Fruit fly (Drosophila melanogaster) whole organism, embryonic: ENCODE data around the gene RpL34b.

Experiments
- Antp ChIP-seq: fragments of 200-800 bp; sonication (Bioruptor generic); optimal IDR thresholded peaks from 3 replicates; lab custom pipeline; 2016; ENCODE audit warnings: missing biosample characterization, missing genetic modification characterization
- Atf3 ChIP-seq: fragments of 200-800 bp; sonication (Bioruptor generic); optimal IDR thresholded peaks from 3 replicates; lab custom pipeline; 2016; ENCODE audit warnings: missing biosample characterization, missing genetic modification characterization
- B-H2 ChIP-seq: fragments of 200-800 bp; sonication (Bioruptor generic); optimal IDR thresholded peaks from 2 replicates; lab custom pipeline; 2018; ENCODE audit warnings: missing biosample characterization, mild to moderate bottlenecking, missing genetic modification characterization
- CG10543 ChIP-seq: fragments of 200-800 bp; sonication (Bioruptor generic); optimal IDR thresholded peaks from 3 replicates; lab custom pipeline; 2017; ENCODE audit warnings: missing biosample characterization, mild to moderate bottlenecking, missing genetic modification characterization, moderate library complexity
- CG12071 ChIP-seq: fragments of 200-800 bp; sonication (Bioruptor generic); optimal IDR thresholded peaks from 3 replicates; lab custom pipeline; 2018; ENCODE audit warnings: missing biosample characterization, mild to moderate bottlenecking, missing genetic modification characterization
- CG12659 ChIP-seq: fragments of 200-800 bp; sonication (Bioruptor generic); optimal IDR thresholded peaks from 3 replicates; lab custom pipeline; 2017; ENCODE audit warnings: mild to moderate bottlenecking, missing biosample characterization, missing genetic modification reagents, missing genetic modification characterization
- CG13624 ChIP-seq: fragments of 200-800 bp; sonication (Bioruptor generic); optimal IDR thresholded peaks from 2 replicates; lab custom pipeline; 2016; ENCODE audit warnings: missing biosample characterization, missing genetic modification characterization
- CG15514 ChIP-seq: fragments of 200-800 bp; sonication (Bioruptor generic); optimal IDR thresholded peaks from 3 replicates; lab custom pipeline; 2017; ENCODE audit warnings: missing biosample characterization, missing genetic modification characterization, mild to moderate bottlenecking, moderate library complexity, missing genetic modification reagents
- CG16863 ChIP-seq: fragments of 200-800 bp; sonication (Bioruptor generic); optimal IDR thresholded peaks from 3 replicates; lab custom pipeline; 2016; ENCODE audit warnings: missing biosample characterization, missing genetic modification characterization
- CG17385 ChIP-seq: fragments of 200-800 bp; sonication (Bioruptor generic); optimal IDR thresholded peaks from 3 replicates; lab custom pipeline; 2018; ENCODE audit warnings: missing biosample characterization, mild to moderate bottlenecking, missing genetic modification characterization
- CG1792 ChIP-seq: fragments of 200-800 bp; sonication (Bioruptor generic); optimal IDR thresholded peaks from 2 replicates; lab custom pipeline; 2016; ENCODE audit warnings: missing biosample characterization, missing genetic modification characterization
- CG18599 ChIP-seq: fragments of 200-800 bp; sonication (Bioruptor generic); optimal IDR thresholded peaks from 3 replicates; lab custom pipeline; 2017; ENCODE audit warnings: missing biosample characterization, missing genetic modification characterization, mild to moderate bottlenecking, moderate library complexity, missing genetic modification reagents
- CG7745 ChIP-seq: fragments of 200-800 bp; sonication (Bioruptor generic); optimal IDR thresholded peaks from 2 replicates; lab custom pipeline; 2018; ENCODE audit warnings: missing biosample characterization, mild to moderate bottlenecking, missing genetic modification characterization, moderate library complexity
- CG8924 ChIP-seq: fragments of 200-800 bp; optimal IDR thresholded peaks from 3 replicates; lab custom pipeline; 2019; ENCODE audit warnings: missing biosample characterization, mild to moderate bottlenecking, missing genetic modification characterization, moderate library complexity
- Ets97D ChIP-seq: fragments of 200-800 bp; sonication (Bioruptor generic); optimal IDR thresholded peaks from 3 replicates; lab custom pipeline; 2016; ENCODE audit warnings: missing biosample characterization, missing genetic modification characterization
- Fer3 ChIP-seq: fragments of 200-800 bp; sonication (Bioruptor generic); optimal IDR thresholded peaks from 2 replicates; lab custom pipeline; 2018; ENCODE audit warnings: missing biosample characterization, mild to moderate bottlenecking, missing genetic modification characterization, moderate library complexity
- H15 ChIP-seq: fragments of 200-800 bp; sonication (Bioruptor generic); IDR thresholded peaks from 3 replicates; pipeline ENCODE4 v1.3.6; 2022; ENCODE audit warnings: missing biosample characterization, missing genetic modification characterization
- HHEX ChIP-seq: fragments of 200-800 bp; sonication (Bioruptor generic); optimal IDR thresholded peaks from 3 replicates; lab custom pipeline; 2017; ENCODE audit warnings: missing biosample characterization, mild to moderate bottlenecking, missing genetic modification characterization, missing genetic modification reagents
- HLHmδ ChIP-seq: fragments of 200-800 bp; sonication (Bioruptor generic); optimal IDR thresholded peaks from 2 replicates; lab custom pipeline; 2018; ENCODE audit warnings: missing biosample characterization, mild to moderate bottlenecking, missing genetic modification characterization, moderate library complexity
- Hand ChIP-seq: fragments of 200-800 bp; sonication (Bioruptor generic); optimal IDR thresholded peaks from 2 replicates; lab custom pipeline; 2017; ENCODE audit warnings: mild to moderate bottlenecking, missing biosample characterization, missing genetic modification reagents, missing genetic modification characterization
- Hmr ChIP-seq: fragments of 200-800 bp; sonication (Bioruptor generic); optimal IDR thresholded peaks from 3 replicates; lab custom pipeline; 2017; ENCODE audit warnings: mild to moderate bottlenecking, missing biosample characterization, missing genetic modification reagents, missing genetic modification characterization
- Jarid2 ChIP-seq: fragments of 200-800 bp; sonication (Bioruptor generic); optimal IDR thresholded peaks from 3 replicates; lab custom pipeline; 2017; ENCODE audit warnings: mild to moderate bottlenecking, missing biosample characterization, missing genetic modification reagents, missing genetic modification characterization
- Mes4 ChIP-seq: fragments of 200-800 bp; sonication (Bioruptor generic); optimal IDR thresholded peaks from 2 replicates; lab custom pipeline; 2016; ENCODE audit warnings: missing biosample characterization, missing genetic modification characterization
- Trl ChIP-seq, 3 experiments: fragments of >200 bp in 2 of 3; fragments of 200-800 bp in 1 of 3; sonication (Bioruptor generic) in 1 of 3; optimal IDR thresholded peaks; 2 replicates in 1 of 3; 3 replicates in 2 of 3; lab custom pipeline; 2016 to 2017; ENCODE audit warnings: missing biosample characterization in 1 of 3, missing genetic modification characterization in 1 of 3
- bsh ChIP-seq, 2 experiments: fragments of 200-800 bp; sonication (Bioruptor generic); optimal IDR thresholded peaks; 2 replicates each; lab custom pipeline; 2017 to 2018; ENCODE audit warnings: mild to moderate bottlenecking in 2 of 2, missing biosample characterization in 2 of 2, missing genetic modification characterization in 2 of 2, moderate library complexity in 1 of 2
- cas ChIP-seq: fragments of 200-800 bp; sonication (Bioruptor generic); IDR thresholded peaks from 2 replicates; pipeline ENCODE4 v1.3.6; 2022; ENCODE audit warnings: missing biosample characterization, missing genetic modification characterization
- danr ChIP-seq: fragments of 200-800 bp; sonication (Bioruptor generic); IDR thresholded peaks from 2 replicates; pipeline ENCODE4 v1.3.6; 2022; ENCODE audit warnings: missing biosample characterization, missing genetic modification characterization
- dimm ChIP-seq: fragments of 200-800 bp; sonication (Bioruptor generic); IDR thresholded peaks from 2 replicates; pipeline ENCODE4 v1.3.6; 2022; ENCODE audit warnings: missing biosample characterization, missing genetic modification characterization
- dm ChIP-seq: fragments of 200-800 bp; sonication (Bioruptor generic); optimal IDR thresholded peaks from 3 replicates; lab custom pipeline; 2016; ENCODE audit warnings: missing biosample characterization, missing genetic modification characterization
- ftz-f1 ChIP-seq: fragments of 200-800 bp; sonication (Bioruptor generic); optimal IDR thresholded peaks from 2 replicates; lab custom pipeline; 2016; ENCODE audit warnings: missing biosample characterization, missing genetic modification characterization
- gcm ChIP-seq: fragments of 200-800 bp; sonication (Bioruptor generic); optimal IDR thresholded peaks from 2 replicates; lab custom pipeline; 2019; ENCODE audit warnings: missing biosample characterization, mild to moderate bottlenecking, missing genetic modification characterization, moderate library complexity
- grau ChIP-seq: fragments of 200-800 bp; optimal IDR thresholded peaks from 3 replicates; lab custom pipeline; 2019; ENCODE audit warnings: missing biosample characterization, mild to moderate bottlenecking, missing genetic modification characterization, moderate library complexity
- gro ChIP-seq: fragments of 200-800 bp; sonication (Bioruptor generic); optimal IDR thresholded peaks from 2 replicates; lab custom pipeline; 2016; ENCODE audit warnings: missing biosample characterization, missing genetic modification characterization
- mirr ChIP-seq: fragments of 200-800 bp; sonication (Bioruptor generic); optimal IDR thresholded peaks from 3 replicates; lab custom pipeline; 2018; ENCODE audit warnings: missing biosample characterization, mild to moderate bottlenecking, missing genetic modification characterization
- nau ChIP-seq: fragments of 200-800 bp; sonication (Bioruptor generic); optimal IDR thresholded peaks from 3 replicates; lab custom pipeline; 2017; ENCODE audit warnings: missing biosample characterization, mild to moderate bottlenecking, missing genetic modification characterization, missing genetic modification reagents
- nerfin-1 ChIP-seq: fragments of 200-800 bp; sonication (Bioruptor generic); optimal IDR thresholded peaks from 3 replicates; lab custom pipeline; 2019; ENCODE audit warnings: missing biosample characterization, mild to moderate bottlenecking, missing genetic modification characterization, moderate library complexity
- nom ChIP-seq: fragments of 200-800 bp; sonication (Bioruptor generic); optimal IDR thresholded peaks from 2 replicates; lab custom pipeline; 2017; ENCODE audit warnings: missing biosample characterization, missing genetic modification characterization, mild to moderate bottlenecking, moderate library complexity, missing genetic modification reagents
- pfk ChIP-seq: fragments of 200-800 bp; sonication (Bioruptor generic); optimal IDR thresholded peaks from 2 replicates; lab custom pipeline; 2018; ENCODE audit warnings: missing biosample characterization, mild to moderate bottlenecking, missing genetic modification characterization, moderate library complexity
- psq ChIP-seq: fragments of 200-800 bp; sonication (Bioruptor generic); optimal IDR thresholded peaks from 2 replicates; lab custom pipeline; 2017; ENCODE audit warnings: missing biosample characterization, missing genetic modification characterization
- sd ChIP-seq: fragments of 200-800 bp; sonication (Bioruptor generic); optimal IDR thresholded peaks from 3 replicates; lab custom pipeline; 2018; ENCODE audit warnings: missing biosample characterization, mild to moderate bottlenecking, missing genetic modification characterization, moderate library complexity
- sens ChIP-seq: fragments of 200-800 bp; sonication (Bioruptor generic); peaks from one replicate; lab custom pipeline; 2016; ENCODE audit warnings: missing biosample characterization, missing genetic modification characterization
- sqz ChIP-seq: fragments of 200-800 bp; sonication (Bioruptor generic); optimal IDR thresholded peaks from 3 replicates; lab custom pipeline; 2018; ENCODE audit warnings: missing biosample characterization, mild to moderate bottlenecking, missing genetic modification characterization
- trh ChIP-seq: fragments of 200-800 bp; sonication (Bioruptor generic); optimal IDR thresholded peaks from 2 replicates; lab custom pipeline; 2016; ENCODE audit warnings: missing biosample characterization, missing genetic modification characterization
- tup ChIP-seq: fragments of 200-800 bp; sonication (Bioruptor generic); optimal IDR thresholded peaks from 2 replicates; lab custom pipeline; 2016; ENCODE audit warnings: missing biosample characterization, mild to moderate bottlenecking, missing genetic modification characterization, moderate library complexity
- z ChIP-seq: fragments of 200-800 bp; sonication (Bioruptor generic); IDR thresholded peaks from 3 replicates; pipeline ENCODE4 v1.3.6; 2022; ENCODE audit warnings: missing biosample characterization, missing genetic modification characterization
- zen ChIP-seq: fragments of 200-800 bp; sonication (Bioruptor generic); optimal IDR thresholded peaks from 3 replicates; lab custom pipeline; 2018; ENCODE audit warnings: missing biosample characterization, mild to moderate bottlenecking, missing genetic modification characterization, moderate library complexity
- zfh2 ChIP-seq: fragments of 200-800 bp; sonication (Bioruptor generic); optimal IDR thresholded peaks from 2 replicates; lab custom pipeline; 2016; ENCODE audit warnings: missing biosample characterization, missing genetic modification characterization

RpL34b gene

dm6 chr3R:9420439-9421234 lies 19.6 kb upstream of the RpL34b start (continued):
- TF ChIP-seq CG16863, result no peak
- TF ChIP-seq Antp (GFP tag; lab: Kevin White, UChicago), result no peak
- no peak for TF ChIP-seq danr (GFP tag; lab: Robert Waterston, UW)
- TF ChIP-seq H15 (GFP tag; lab: Robert Waterston, UW), result 0 out of 3 replicates have a peak, but pooled peaks have one; percentile 5
- no peak for TF ChIP-seq zfh2

- TF ChIP-seq CG1792 (GFP tag; lab: Kevin White, UChicago) (peak; percentile 16), B-H2 (GFP tag; lab: Kevin White, UChicago) (peak; percentile 21), CG17385 (peak; percentile 61), tup (GFP tag; lab: Kevin White, UChicago) (no peak), Atf3 (no peak), cas (GFP tag; lab: Robert Waterston, UW) (no peak), ftz-f1 (GFP tag; lab: Kevin White, UChicago) (peak; percentile 14), zen (tag; lab: Kevin White, UChicago) (no peak), CG7745 (tag; lab: Kevin White, UChicago) (peak; percentile 47), Hand (GFP tag; lab: Kevin White, UChicago) (peak; percentile 25), dimm (GFP tag; lab: Robert Waterston, UW) (no peak), Mes4 (GFP tag; lab: Kevin White, UChicago) (no peak), gcm (GFP tag; lab: Kevin White, UChicago) (peak; percentile 41), sens (GFP tag; lab: Kevin White, UChicago) (peak; percentile 89), Fer3 (tag; lab: Kevin White, UChicago) (peak; percentile 23), CG18599 (GFP tag; lab: Kevin White, UChicago) (peak; percentile 24), mirr (GFP tag; lab: Kevin White, UChicago) (peak; percentile 77), dm (GFP tag; lab: Kevin White, UChicago) (no peak), nerfin-1 (tag; lab: Kevin White, UChicago) (peak; percentile 79), gro (GFP tag; lab: Kevin White, UChicago) (peak; percentile 43), Trl (optimal IDR thresholded peaks at IDR 0.05; lab: Kevin White, UChicago) (peak; percentile 99), Trl (GFP tag; optimal IDR thresholded peaks at IDR 0.05; lab: Kevin White, UChicago) (peak; percentile 86), CG12071 (GFP tag; lab: Kevin White, UChicago) (peak; percentile 49), CG12659 (GFP tag; lab: Kevin White, UChicago) (no peak), CG10543 (GFP tag; lab: Kevin White, UChicago) (peak; percentile 33), psq (GFP tag; lab: Kevin White, UChicago) (peak; percentile 83), grau (tag; lab: Kevin White, UChicago) (peak; percentile 10), Ets97D (GFP tag; lab: Kevin White, UChicago) (no peak), z (GFP tag; lab: Robert Waterston, UW) (no peak), nau (GFP tag; lab: Kevin White, UChicago) (peak; percentile 24), CG15514 (GFP tag; lab: Kevin White, UChicago) (peak; percentile 36), HHEX (GFP tag; lab: Kevin White, UChicago) (peak; percentile 44), pfk (GFP tag; lab: Kevin White, UChicago) (peak; percentile 2), CG8924 (tag; lab: Kevin White, UChicago) (peak; percentile 11), CG13624 (peak; percentile 34), Jarid2 (GFP tag; lab: Kevin White, UChicago) (peak; percentile 72), nom (peak; percentile 26), sqz (GFP tag; lab: Kevin White, UChicago) (peak; percentile 66), trh (GFP tag; lab: Kevin White, UChicago) (no peak), Hmr (GFP tag; lab: Kevin White, UChicago) (peak; percentile 22), bsh (GFP tag; optimal IDR thresholded peaks at IDR 0.05; lab: Kevin White, UChicago) (peak in 1 of 2 experiments; percentile 26), HLHmδ (peak; percentile 52), sd (tag; lab: Kevin White, UChicago) (peak; percentile 91)
These were observed 18.2 kb upstream of the RpL34b start for dm6 chr3R:9419300-9419652.
